Worm (Caenorhabditis elegans): ENCODE data around the gene ZC53.2.

ce11 chrX:1891887-1892286 is 32.2 kb downstream of the ZC53.2 start, which contains the start of gene B0294.3:
- TF ChIP-seq hlh-4 (tag; optimal IDR thresholded peaks at IDR 0.05) (no peak), lin-13 (GFP tag; optimal IDR thresholded peaks at IDR 0.05) (no peak), ama-1 (optimal IDR thresholded peaks at IDR 0.05) (no peak), elt-3 (tag; optimal IDR thresholded peaks at IDR 0.05) (no peak)
